Fruit fly (Drosophila melanogaster): ENCODE results near the gene Hat1.

The Hat1 gene

dm6 chr3R:5789025-5789953 lies at the start of gene Hat1, which contains the start of gene Rpn5:
Gene Hat1, minus strand, starts transcription at chr3R:5789384.
Gene Rpn5, plus strand, starts transcription at chr3R:5789493.
- peak; percentile 78 for TF ChIP-seq CG17801 (GFP tag; optimal IDR thresholded peaks at IDR 0.05; ENCODE audit: partially characterized antibody)

dm6 chr3R:5838683-5839365 lies 49.6 kb upstream of the Hat1 start:
- no peak for TF ChIP-seq CG17801 (GFP tag; optimal IDR thresholded peaks at IDR 0.05; ENCODE audit: partially characterized antibody)

DNA sequence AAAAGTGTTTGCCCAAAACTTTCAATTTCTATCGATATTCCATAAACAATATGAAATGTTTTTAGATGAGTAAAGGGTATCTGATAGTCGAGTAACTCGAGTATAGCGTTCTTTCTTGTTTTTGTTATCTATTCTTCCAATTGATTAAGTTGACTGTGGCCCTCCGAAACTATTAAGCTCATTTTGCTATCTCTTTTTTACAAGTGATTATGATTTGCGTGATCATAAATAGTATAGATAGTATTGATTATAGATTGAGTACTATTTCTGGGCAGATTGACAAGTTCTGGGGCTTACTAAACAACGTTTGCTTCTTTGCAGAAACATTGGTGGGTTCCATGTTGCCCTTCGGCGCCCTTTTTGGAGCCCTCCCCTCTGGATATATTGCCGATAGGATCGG lies 47.4 kb upstream of the Hat1 start:
- TF ChIP-seq CG17801 (GFP tag; optimal IDR thresholded peaks at IDR 0.05; ENCODE audit: partially characterized antibody), result no peak

DNA sequence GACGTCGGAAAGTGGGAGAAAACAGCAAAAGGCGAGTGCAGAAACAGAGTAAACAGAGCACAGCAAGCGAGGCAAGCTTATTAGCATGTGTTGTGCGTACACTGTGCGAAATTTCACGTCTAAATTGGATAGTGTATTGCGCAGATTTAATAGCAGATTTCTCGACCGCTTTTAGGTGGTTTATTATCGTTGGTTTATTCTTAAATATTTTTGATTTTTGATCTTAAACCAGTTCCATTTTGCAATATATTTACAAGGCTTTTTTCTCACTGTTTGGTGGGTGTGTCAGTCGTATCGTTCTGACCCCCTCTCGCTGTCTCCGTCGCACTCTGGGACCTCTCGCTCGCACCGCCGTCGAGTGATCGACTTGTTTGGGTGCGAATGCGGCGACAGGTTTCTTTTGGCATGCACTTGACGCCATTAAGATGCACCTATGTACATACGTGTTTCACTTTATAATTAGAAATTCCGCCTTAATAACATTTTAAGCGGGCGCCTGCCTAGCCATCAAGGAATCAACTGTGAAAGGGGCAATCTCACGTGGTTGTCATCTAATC lies 44.8 kb upstream of the Hat1 start:
- TF ChIP-seq CG17801 (GFP tag; optimal IDR thresholded peaks at IDR 0.05; ENCODE audit: partially characterized antibody), result no peak

dm6 chr3R:5832345-5832981 lies 43.3 kb upstream of the Hat1 start:
- TF ChIP-seq CG17801 (GFP tag; optimal IDR thresholded peaks at IDR 0.05; ENCODE audit: partially characterized antibody), result no peak

DNA sequence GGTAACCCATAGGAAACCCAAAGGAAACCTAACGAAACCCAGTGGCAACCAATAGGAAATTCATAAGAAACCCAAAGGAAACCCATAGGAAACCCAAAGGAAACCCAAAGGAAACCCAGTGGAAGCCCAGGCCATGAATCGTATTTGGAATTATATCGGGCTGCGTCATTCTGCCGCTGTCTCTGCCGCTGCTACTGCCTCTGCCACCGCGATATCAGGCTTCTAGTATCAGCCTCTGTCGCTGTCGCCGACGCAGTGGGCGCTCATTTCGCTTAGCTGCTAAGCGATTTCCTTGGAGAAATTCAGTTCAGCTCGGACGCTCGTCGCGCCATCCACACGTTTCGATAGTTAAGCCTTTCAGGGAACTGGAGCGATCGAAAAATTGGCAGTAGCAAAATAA lies 42.2 kb upstream of the Hat1 start, which contains the start of gene CG1208:
TSS of gene CG1208 (plus strand) at position 301 of the 400 bp plus-strand sequence.
- TF ChIP-seq CG17801 (GFP tag; optimal IDR thresholded peaks at IDR 0.05; ENCODE audit: partially characterized antibody), result no peak

- TF ChIP-seq CG17801 (GFP tag; optimal IDR thresholded peaks at IDR 0.05; ENCODE audit: partially characterized antibody), result no peak
Observed at dm6 chr3R:5829762-5830161, 40.6 kb upstream of the Hat1 start, which contains the start of gene glob3. Gene glob3, plus strand, starts transcription at chr3R:5830062.

DNA sequence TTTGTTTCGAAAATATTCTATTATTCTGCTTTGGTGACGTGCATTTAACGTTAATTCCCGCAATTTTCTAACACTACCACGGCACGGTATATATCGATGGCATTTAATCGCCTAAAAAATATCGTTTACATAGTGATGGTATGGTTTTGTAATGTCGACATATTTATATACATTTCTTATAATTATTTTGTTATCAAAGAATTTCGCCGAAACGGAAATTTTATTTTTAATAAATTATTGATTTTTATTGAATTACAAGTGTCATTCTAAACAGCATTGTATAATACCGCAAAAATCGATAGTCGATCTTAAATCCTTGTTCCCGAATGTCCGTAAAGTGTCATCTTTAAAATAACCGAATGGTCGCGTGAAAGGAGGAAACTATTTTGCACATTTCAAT lies 35.3 kb upstream of the Hat1 start, which contains the start of the genes Sec20 and dgrn:
TSS of gene Sec20 (minus strand) at position 77 of the 400 bp plus-strand sequence.
TSS of gene dgrn (plus strand) at position 160 of the 400 bp plus-strand sequence.
- peak; percentile 71 for TF ChIP-seq CG17801 (GFP tag; optimal IDR thresholded peaks at IDR 0.05; ENCODE audit: partially characterized antibody)

DNA sequence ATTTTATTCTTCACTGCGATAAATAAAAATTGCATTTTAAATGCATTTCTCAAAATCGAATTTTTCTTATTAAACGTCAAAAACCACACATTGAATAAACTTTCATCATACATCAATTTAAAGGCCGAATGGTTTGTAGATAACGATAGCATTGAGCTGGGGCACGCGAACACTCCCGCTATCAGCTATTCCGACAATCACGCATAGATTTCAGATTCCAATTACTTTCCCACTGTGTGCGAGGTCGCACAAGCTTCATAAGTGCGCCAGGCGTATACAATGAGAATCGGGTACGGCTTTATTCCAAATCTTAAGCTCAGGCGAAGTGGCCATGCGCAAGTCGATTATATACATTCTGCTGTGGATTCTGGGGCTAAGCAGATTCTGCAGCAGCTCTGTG lies 32.6 kb upstream of the Hat1 start, which contains the start of gene CG46303:
TSS of gene CG46303 (plus strand) at position 223 of the 400 bp plus-strand sequence.
- no peak for TF ChIP-seq CG17801 (GFP tag; optimal IDR thresholded peaks at IDR 0.05; ENCODE audit: partially characterized antibody)

DNA sequence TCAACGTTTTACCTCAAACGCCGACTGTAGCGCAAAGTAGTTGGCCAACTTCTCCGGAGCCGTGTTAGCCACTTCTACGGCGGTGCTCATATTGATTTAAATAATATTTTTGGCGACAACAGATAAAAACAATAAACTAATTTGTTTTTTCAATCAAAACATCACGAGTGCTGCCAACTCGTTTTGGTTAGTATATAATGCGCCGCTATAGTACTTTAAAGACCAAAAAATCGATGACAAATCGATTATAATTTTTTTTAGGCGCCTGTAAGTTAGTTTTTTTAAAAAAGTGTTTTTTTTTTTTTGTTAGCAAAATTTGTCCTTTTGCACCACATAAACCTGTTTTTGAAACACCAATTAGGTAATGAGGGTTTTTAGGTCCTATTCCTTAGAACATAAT lies 32.1 kb upstream of the Hat1 start, which contains the start of gene Hpr1:
TSS of gene Hpr1 (minus strand) at position 198 of the 400 bp plus-strand sequence.
- TF ChIP-seq CG17801 (GFP tag; optimal IDR thresholded peaks at IDR 0.05; ENCODE audit: partially characterized antibody), result no peak

DNA sequence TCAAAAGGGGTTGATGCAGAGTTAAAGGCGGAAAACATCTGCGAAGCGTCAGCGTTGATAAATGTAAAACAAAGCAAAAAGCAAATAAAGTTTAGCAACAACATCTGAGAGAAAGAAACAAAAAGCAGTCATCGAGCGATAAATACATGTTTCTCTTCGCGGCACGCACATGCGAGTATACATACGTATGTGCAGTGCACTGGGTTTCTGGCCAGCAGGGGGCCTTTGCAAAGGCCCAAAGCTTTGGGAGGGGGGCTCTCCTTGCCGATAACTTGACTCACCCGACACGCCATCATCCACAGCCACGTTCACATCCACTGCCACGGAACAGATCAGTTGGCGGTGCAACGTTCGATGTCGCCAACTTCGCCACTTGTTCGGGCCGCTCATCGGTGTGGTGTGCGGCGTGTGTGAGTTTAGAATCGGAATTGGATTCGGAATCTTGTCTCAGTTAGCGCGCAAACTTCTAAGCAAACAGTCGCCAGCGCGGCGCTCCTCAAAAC lies 24.0 kb upstream of the Hat1 start, which contains the start of gene CG42675:
TSS of gene CG42675 (plus strand) at position 453 of the 503 bp plus-strand sequence.
- TF ChIP-seq CG17801 (GFP tag; optimal IDR thresholded peaks at IDR 0.05; ENCODE audit: partially characterized antibody), result no peak

- no peak for TF ChIP-seq CG17801 (GFP tag; optimal IDR thresholded peaks at IDR 0.05; ENCODE audit: partially characterized antibody)
Observed at dm6 chr3R:5801703-5802436, 12.7 kb upstream of the Hat1 start, which contains the start of gene CG11000. Gene CG11000, plus strand, starts transcription at chr3R:5802328.

- TF ChIP-seq CG17801 (GFP tag; optimal IDR thresholded peaks at IDR 0.05; ENCODE audit: partially characterized antibody), result no peak
Observed at dm6 chr3R:5797709-5798108, 8.5 kb upstream of the Hat1 start.
